Fruit fly (Drosophila melanogaster): ENCODE measurements around the gene Cyp6d5.
A peak's percentile ranks its signal among the peaks of the same experiment; 100 is the strongest.

Cyp6d5 gene

dm6 chr3R:14019407-14020050 lies 9.5 kb upstream of the Cyp6d5 start:
- TF ChIP-seq CG15011 (GFP tag; optimal IDR thresholded peaks at IDR 0.05) (no peak), CG9609 (GFP tag; optimal IDR thresholded peaks at IDR 0.05) (no peak), sens (GFP tag) (peak; percentile 42), CG30431 (GFP tag; optimal IDR thresholded peaks at IDR 0.05) (no peak), CG10543 (GFP tag; optimal IDR thresholded peaks at IDR 0.05) (peak; percentile 78), Abd-B (GFP tag; optimal IDR thresholded peaks at IDR 0.05) (no peak), Mes4 (GFP tag; optimal IDR thresholded peaks at IDR 0.05) (no peak), cwo (GFP tag; optimal IDR thresholded peaks at IDR 0.05) (peak; percentile 31), CG7372 (GFP tag; IDR thresholded peaks at IDR 0.05) (no peak), aop (GFP tag; IDR thresholded peaks at IDR 0.05) (no peak), TFAM (GFP tag; optimal IDR thresholded peaks at IDR 0.05) (no peak), chn (GFP tag; optimal IDR thresholded peaks at IDR 0.05) (no peak), pum (GFP tag; optimal IDR thresholded peaks at IDR 0.05) (no peak), Fer2 (tag; optimal IDR thresholded peaks at IDR 0.05) (no peak), CG31388 (GFP tag; optimal IDR thresholded peaks at IDR 0.05) (no peak), CG8478 (optimal IDR thresholded peaks at IDR 0.05) (no peak), Hr39 (optimal IDR thresholded peaks at IDR 0.05) (peak; percentile 97), Xbp1 (GFP tag; optimal IDR thresholded peaks at IDR 0.05) (no peak), ftz-f1 (GFP tag; optimal IDR thresholded peaks at IDR 0.05) (peak; percentile 67), twi (tag; optimal IDR thresholded peaks at IDR 0.05) (no peak), CG1233 (GFP tag; optimal IDR thresholded peaks at IDR 0.05) (no peak), CG42726 (GFP tag; IDR thresholded peaks at IDR 0.05; ENCODE audit: partially characterized antibody) (no peak), CG8290 (GFP tag; optimal IDR thresholded peaks at IDR 0.05) (no peak), CG8290 (tag; optimal IDR thresholded peaks at IDR 0.05) (no peak), CG11247 (GFP tag; IDR thresholded peaks at IDR 0.05) (no peak), CrebB (tag; optimal IDR thresholded peaks at IDR 0.05) (peak; percentile 23), CG11560 (tag; IDR thresholded peaks at IDR 0.05) (no peak), Gug (GFP tag; IDR thresholded peaks at IDR 0.05) (no peak), fru (optimal IDR thresholded peaks at IDR 0.05) (no peak), CG11504 (tag; optimal IDR thresholded peaks at IDR 0.05) (no peak), CG14441 (GFP tag; IDR thresholded peaks at IDR 0.05) (0 out of 2 replicates have a peak, but pooled peaks have one; percentile 9), CG32532 (GFP tag; IDR thresholded peaks at IDR 0.05) (no peak), lmd (GFP tag; IDR thresholded peaks at IDR 0.05) (no peak), CG17612 (GFP tag; IDR thresholded peaks at IDR 0.05) (no peak), slp2 (GFP tag; optimal IDR thresholded peaks at IDR 0.05) (no peak), mirr (GFP tag; optimal IDR thresholded peaks at IDR 0.05) (peak; percentile 93), CG18011 (GFP tag; optimal IDR thresholded peaks at IDR 0.05) (no peak), cad (GFP tag; optimal IDR thresholded peaks at IDR 0.05) (no peak), cato (GFP tag; optimal IDR thresholded peaks at IDR 0.05; ENCODE audit: borderline replicate concordance) (no peak), nmo (GFP tag; optimal IDR thresholded peaks at IDR 0.05) (no peak), CG18476 (GFP tag; optimal IDR thresholded peaks at IDR 0.05) (no peak), tup (GFP tag; optimal IDR thresholded peaks at IDR 0.05) (no peak), CG12219 (GFP tag; optimal IDR thresholded peaks at IDR 0.05) (no peak), kni (GFP tag; optimal IDR thresholded peaks at IDR 0.05) (peak; percentile 53), CG14667 (GFP tag; IDR thresholded peaks at IDR 0.05) (no peak), zfh1 (GFP tag; IDR thresholded peaks at IDR 0.05) (0 out of 3 replicates have a peak, but pooled peaks have one; percentile 27), E2f2 (GFP tag; IDR thresholded peaks at IDR 0.05) (peak; percentile 20; the same call in 1 of the 2 replicates), cas (GFP tag; IDR thresholded peaks at IDR 0.05) (no peak), Ssrp (tag; optimal IDR thresholded peaks at IDR 0.05) (no peak), HHEX (GFP tag; optimal IDR thresholded peaks at IDR 0.05) (no peak), Aef1 (GFP tag; IDR thresholded peaks at IDR 0.05) (0 out of 3 replicates have a peak, but pooled peaks have one; percentile 16), CG11723 (GFP tag; optimal IDR thresholded peaks at IDR 0.05) (no peak)

Data from whole organism, embryonic.